Worm (Caenorhabditis elegans): ENCODE data around the gene T21E8.7.

- TF ChIP-seq ama-1 (optimal IDR thresholded peaks at IDR 0.05) (no peak), ceh-82 (tag; optimal IDR thresholded peaks at IDR 0.05) (no peak), unc-39 (tag; optimal IDR thresholded peaks at IDR 0.05) (no peak), nhr-12 (tag; optimal IDR thresholded peaks at IDR 0.05) (no peak), unc-62 (GFP tag; optimal IDR thresholded peaks at IDR 0.05) (no peak), skn-1 (tag; optimal IDR thresholded peaks at IDR 0.05) (no peak), ZK546.5 (tag; optimal IDR thresholded peaks at IDR 0.05) (no peak), lin-39 (tag; optimal IDR thresholded peaks at IDR 0.05) (no peak), unc-55 (GFP tag; optimal IDR thresholded peaks at IDR 0.05) (no peak), mab-5 (tag; optimal IDR thresholded peaks at IDR 0.05) (no peak), elt-3 (tag; optimal IDR thresholded peaks at IDR 0.05) (no peak)
Observed at ce11 chrX:10919613-10920012, 36.3 kb downstream of the T21E8.7 start, which contains the start of gene nstp-9.

All from whole organism, L2 larva.